Fruit fly (Drosophila melanogaster): ENCODE measurements around the gene CG13362.
A peak's percentile ranks its signal among the peaks of the same experiment; 100 is the strongest.

CG13362 gene

dm6 chrX:774160-774700 lies 23.1 kb upstream of the CG13362 start:
- TF ChIP-seq CG11617 (GFP tag; optimal IDR thresholded peaks at IDR 0.05) (no peak), cic (GFP tag; optimal IDR thresholded peaks at IDR 0.05) (no peak), kay (GFP tag; ENCODE audit: borderline replicate concordance) (no peak), Hr96 (GFP tag; optimal IDR thresholded peaks at IDR 0.05) (no peak), CG5204 (GFP tag; optimal IDR thresholded peaks at IDR 0.05) (no peak), CG7045 (GFP tag; optimal IDR thresholded peaks at IDR 0.05) (no peak), pad (GFP tag; optimal IDR thresholded peaks at IDR 0.05) (no peak), ovo (GFP tag; optimal IDR thresholded peaks at IDR 0.05) (no peak)

dm6 chrX:772305-772986 lies 21.3 kb upstream of the CG13362 start:
- TF ChIP-seq Crg-1 (GFP tag; optimal IDR thresholded peaks at IDR 0.05) (no peak), CG12768 (GFP tag; optimal IDR thresholded peaks at IDR 0.05) (no peak), CG7101 (tag; optimal IDR thresholded peaks at IDR 0.05) (no peak)

dm6 chrX:771431-772064 lies 20.4 kb upstream of the CG13362 start:
- TF ChIP-seq CG12768 (GFP tag; optimal IDR thresholded peaks at IDR 0.05) (no peak), Clk (GFP tag; optimal IDR thresholded peaks at IDR 0.05) (no peak)

- TF ChIP-seq bab1 (GFP tag; optimal IDR thresholded peaks at IDR 0.05) = peak; percentile 69
- TF ChIP-seq toe (GFP tag; optimal IDR thresholded peaks at IDR 0.05) = no peak
- TF ChIP-seq kay (GFP tag; ENCODE audit: borderline replicate concordance) = no peak
- TF ChIP-seq pad (GFP tag; optimal IDR thresholded peaks at IDR 0.05) = peak; percentile 25
- TF ChIP-seq Mnt (GFP tag; optimal IDR thresholded peaks at IDR 0.05) = peak; percentile 44
- TF ChIP-seq CG33017 (tag; optimal IDR thresholded peaks at IDR 0.05) = no peak
- no peak for TF ChIP-seq CG12768 (GFP tag; optimal IDR thresholded peaks at IDR 0.05)
- peak; percentile 19 for TF ChIP-seq CG14711 (tag; optimal IDR thresholded peaks at IDR 0.05)
- peak; percentile 68 for TF ChIP-seq tj (GFP tag; optimal IDR thresholded peaks at IDR 0.05)
- TF ChIP-seq CG1620 (GFP tag; optimal IDR thresholded peaks at IDR 0.05) = no peak
- TF ChIP-seq ovo (GFP tag; optimal IDR thresholded peaks at IDR 0.05) = no peak
- TF ChIP-seq CG7101 (tag; optimal IDR thresholded peaks at IDR 0.05) = peak; percentile 22
- TF ChIP-seq cnc (optimal IDR thresholded peaks at IDR 0.05) = no peak
- no peak for TF ChIP-seq CG5204 (GFP tag; optimal IDR thresholded peaks at IDR 0.05)
- no peak for TF ChIP-seq Crg-1 (GFP tag; optimal IDR thresholded peaks at IDR 0.05)
- TF ChIP-seq cic (GFP tag; optimal IDR thresholded peaks at IDR 0.05) = no peak
- peak; percentile 32 for TF ChIP-seq Hr96 (GFP tag; optimal IDR thresholded peaks at IDR 0.05)
- TF ChIP-seq CG7045 (GFP tag; optimal IDR thresholded peaks at IDR 0.05) = no peak
Measured at dm6 chrX:769639-770124, 18.6 kb upstream of the CG13362 start, which contains the start of gene fz3. Gene fz3, plus strand, starts transcription at chrX:769945.

DNA sequence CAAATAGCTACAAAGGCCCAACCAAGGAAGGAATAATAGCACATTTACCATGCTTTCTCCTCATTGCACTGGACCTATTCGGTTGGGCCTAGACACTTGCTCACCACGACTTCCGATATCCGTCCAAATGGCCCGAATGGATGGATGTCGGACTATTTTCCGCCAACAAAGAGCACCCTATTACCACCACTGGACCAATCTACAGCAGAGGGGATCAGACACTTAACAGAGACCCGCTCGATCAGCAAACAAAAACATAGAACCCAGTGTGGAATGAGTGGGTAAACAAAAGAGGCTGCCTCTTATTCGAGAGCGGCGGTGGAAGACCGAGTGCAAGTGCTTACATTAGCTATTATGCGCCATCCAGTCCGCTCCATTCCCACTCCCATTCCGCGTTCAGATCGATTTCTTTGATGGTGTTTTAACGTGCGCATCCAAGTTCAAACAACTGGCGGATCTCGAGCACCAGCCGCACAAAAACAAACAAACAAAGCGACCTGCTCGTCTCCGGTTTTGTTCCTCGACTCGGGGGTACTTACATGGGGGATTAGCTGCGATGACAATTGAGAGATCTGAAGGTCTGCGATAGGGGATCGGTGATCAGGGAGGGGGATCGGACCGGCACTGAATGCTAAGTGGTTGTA lies 17.5 kb upstream of the CG13362 start:
- TF ChIP-seq kay (GFP tag; ENCODE audit: borderline replicate concordance) = no peak
- TF ChIP-seq CG11617 (GFP tag; optimal IDR thresholded peaks at IDR 0.05) = no peak
- no peak for TF ChIP-seq CG5204 (GFP tag; optimal IDR thresholded peaks at IDR 0.05)
- TF ChIP-seq cnc (optimal IDR thresholded peaks at IDR 0.05) = no peak
- TF ChIP-seq CG33017 (tag; optimal IDR thresholded peaks at IDR 0.05) = no peak
- no peak for TF ChIP-seq toe (GFP tag; optimal IDR thresholded peaks at IDR 0.05)
- TF ChIP-seq Hr96 (GFP tag; optimal IDR thresholded peaks at IDR 0.05) = no peak
- no peak for TF ChIP-seq CG12768 (GFP tag; optimal IDR thresholded peaks at IDR 0.05)
- TF ChIP-seq CG14711 (tag; optimal IDR thresholded peaks at IDR 0.05) = no peak

DNA sequence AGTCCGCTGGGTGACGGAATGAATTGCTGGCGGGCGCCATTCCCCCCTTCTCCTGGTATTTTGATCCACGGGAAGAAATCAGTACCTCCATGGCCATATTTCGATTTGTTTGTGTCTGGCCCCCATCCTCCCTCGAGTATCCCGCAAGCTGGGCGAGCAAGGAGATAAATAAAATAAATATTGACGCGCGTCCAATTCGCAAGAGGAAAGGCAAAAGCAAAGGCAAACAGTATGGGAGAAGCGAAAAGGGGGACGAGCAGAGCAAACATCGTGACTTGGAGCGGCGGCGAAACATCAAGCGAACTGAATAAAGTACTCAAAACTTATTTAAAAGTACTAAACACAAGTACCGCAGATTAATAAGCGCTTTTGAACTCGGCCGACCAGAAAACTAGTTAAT lies 16.8 kb upstream of the CG13362 start:
- TF ChIP-seq CG33017 (tag; optimal IDR thresholded peaks at IDR 0.05) (no peak), CG7101 (tag; optimal IDR thresholded peaks at IDR 0.05) (peak; percentile 28), CG1620 (GFP tag; optimal IDR thresholded peaks at IDR 0.05) (no peak), CG5204 (GFP tag; optimal IDR thresholded peaks at IDR 0.05) (no peak)

- TF ChIP-seq CG7101 (tag; optimal IDR thresholded peaks at IDR 0.05) = no peak
- TF ChIP-seq Hr96 (GFP tag; optimal IDR thresholded peaks at IDR 0.05) = no peak
- no peak for TF ChIP-seq CG7045 (GFP tag; optimal IDR thresholded peaks at IDR 0.05)
- no peak for TF ChIP-seq pad (GFP tag; optimal IDR thresholded peaks at IDR 0.05)
- TF ChIP-seq Mnt (GFP tag; optimal IDR thresholded peaks at IDR 0.05) = no peak
- TF ChIP-seq toe (GFP tag; optimal IDR thresholded peaks at IDR 0.05) = no peak
- no peak for TF ChIP-seq bab1 (GFP tag; optimal IDR thresholded peaks at IDR 0.05)
- no peak for TF ChIP-seq kay (GFP tag; ENCODE audit: borderline replicate concordance)
- TF ChIP-seq CG33017 (tag; optimal IDR thresholded peaks at IDR 0.05) = no peak
- TF ChIP-seq CG12768 (GFP tag; optimal IDR thresholded peaks at IDR 0.05) = no peak
- no peak for TF ChIP-seq cnc (optimal IDR thresholded peaks at IDR 0.05)
- no peak for TF ChIP-seq cic (GFP tag; optimal IDR thresholded peaks at IDR 0.05)
- TF ChIP-seq Clk (GFP tag; optimal IDR thresholded peaks at IDR 0.05) = no peak
Measured at dm6 chrX:766094-766493, 15.0 kb upstream of the CG13362 start.

All from whole organism, adult.